Worm (Caenorhabditis elegans): Measurements from ENCODE around the gene C05E11.6.

DNA sequence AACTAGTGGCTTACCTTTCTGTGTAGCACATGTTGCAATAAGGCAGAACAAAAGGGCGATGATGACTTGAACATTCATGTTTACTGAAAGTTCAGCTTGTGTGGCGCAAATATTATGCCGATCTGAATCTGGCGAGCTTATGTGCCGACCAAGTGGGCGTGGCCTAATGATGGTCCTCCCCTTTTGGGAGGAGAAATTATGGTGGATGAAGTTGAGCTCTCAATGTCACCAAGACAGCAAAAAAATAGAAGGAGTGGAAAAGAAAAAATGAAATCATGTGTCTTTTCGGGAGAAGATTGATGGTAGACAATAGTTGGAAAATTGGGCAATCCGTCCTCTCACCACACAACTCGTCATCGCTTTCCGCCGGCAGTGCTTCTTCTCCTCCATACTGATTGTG is 30.3 kb downstream of the C05E11.6 start, which contains the start of gene flp-12:
- no peak for TF ChIP-seq unc-62 (GFP tag; optimal IDR thresholded peaks at IDR 0.05)
- TF ChIP-seq nhr-28 (tag; optimal IDR thresholded peaks at IDR 0.05): no peak
